Worm (Caenorhabditis elegans) whole organism, L4 larva: Measurements from ENCODE around the gene C35B1.3.

Source experiments
- fkh-10 ChIP-seq: fragments of 150-350 bp; optimal IDR thresholded peaks from 2 replicates; lab custom pipeline; 2014; ENCODE audit warnings: missing biosample characterization, missing genetic modification reagents, missing genetic modification characterization
- hmg-1.1 ChIP-seq: fragments of 200-800 bp; sonication (Bioruptor generic); IDR thresholded peaks from 2 replicates; pipeline ENCODE4 v1.3.6; 2022; ENCODE audit warnings: missing genetic modification reagents, missing genetic modification characterization, missing compliant biosample characterization
- set-16 ChIP-seq: fragments of 200-800 bp; sonication (Bioruptor generic); IDR thresholded peaks from 2 replicates; pipeline ENCODE4 v1.3.6; 2022; ENCODE audit warnings: missing genetic modification reagents, missing genetic modification characterization, missing compliant biosample characterization
- skn-1 ChIP-seq: fragments of 150-350 bp; optimal IDR thresholded peaks from 2 replicates; lab custom pipeline; 2014; ENCODE audit warnings: missing biosample characterization, missing genetic modification characterization
- unc-62 ChIP-seq, 3 experiments: fragments of 150-350 bp in 1 of 3; sonication (generic microtip); optimal IDR thresholded peaks in 2 of 3; peaks in 1 of 3; 1 replicate in 1 of 3; 2 replicates in 2 of 3; lab custom pipeline; 2014 to 2017; ENCODE audit warnings: missing biosample characterization in 3 of 3, missing genetic modification characterization in 3 of 3, missing genetic modification reagents in 3 of 3, missing genotype in 1 of 3

ce11 chrIV:4052274-4052673, 28.7 kb upstream of the C35B1.3 start:
- no peak for TF ChIP-seq hmg-1.1 (GFP tag; lab: Robert Waterston, UW)
- no peak for TF ChIP-seq set-16 (GFP tag; lab: Robert Waterston, UW)
- no peak for TF ChIP-seq fkh-10 (GFP tag; lab: Kevin White, UChicago)
- no peak for TF ChIP-seq skn-1
- TF ChIP-seq unc-62 (GFP tag; optimal IDR thresholded peaks at IDR 0.05 in 1 of 2; lab: Kevin White, UChicago) = peak in 1 of 2 experiments; percentile 49
- TF ChIP-seq unc-62 (tag; optimal IDR thresholded peaks at IDR 0.05; lab: Kevin White, UChicago) = no peak
